Worm (Caenorhabditis elegans): ENCODE measurements around the gene F22H10.3.
A peak's percentile ranks its signal among the peaks of the same experiment; 100 is the strongest.

F22H10.3 gene

ce11 chrX:16687377-16687776 is 9.9 kb upstream of the F22H10.3 start:
- no peak for TF ChIP-seq him-1 (tag; optimal IDR thresholded peaks at IDR 0.05)
- no peak for TF ChIP-seq dao-5 (tag; optimal IDR thresholded peaks at IDR 0.05)

ce11 chrX:16681910-16682493 is 4.5 kb upstream of the F22H10.3 start:
- TF ChIP-seq dao-5 (tag; optimal IDR thresholded peaks at IDR 0.05): peak; percentile 65
- TF ChIP-seq him-1 (tag; optimal IDR thresholded peaks at IDR 0.05): peak; percentile 99
- TF ChIP-seq W03F9.2 (tag; optimal IDR thresholded peaks at IDR 0.05): peak; percentile 96

- no peak for TF ChIP-seq dao-5 (tag; optimal IDR thresholded peaks at IDR 0.05)
- TF ChIP-seq W03F9.2 (tag; optimal IDR thresholded peaks at IDR 0.05): no peak
Measured at ce11 chrX:16679117-16679590, 1.6 kb upstream of the F22H10.3 start, which contains the start of gene F22H10.2. TSS of gene F22H10.2 (plus strand) at chrX:16679540.

- TF ChIP-seq W03F9.2 (tag; optimal IDR thresholded peaks at IDR 0.05) (no peak), dao-5 (tag; optimal IDR thresholded peaks at IDR 0.05) (no peak), him-1 (tag; optimal IDR thresholded peaks at IDR 0.05) (no peak)
Measured at ce11 chrX:16678097-16678496, 590 bp upstream of the F22H10.3 start.

ce11 chrX:16675712-16676111 is 1.8 kb downstream of the F22H10.3 start:
- TF ChIP-seq dao-5 (tag; optimal IDR thresholded peaks at IDR 0.05) (no peak), W03F9.2 (tag; optimal IDR thresholded peaks at IDR 0.05) (no peak), him-1 (tag; optimal IDR thresholded peaks at IDR 0.05) (no peak)

- TF ChIP-seq him-1 (tag; optimal IDR thresholded peaks at IDR 0.05) (no peak), W03F9.2 (tag; optimal IDR thresholded peaks at IDR 0.05) (no peak), dao-5 (tag; optimal IDR thresholded peaks at IDR 0.05) (no peak)
Measured at ce11 chrX:16674632-16675031, 2.9 kb downstream of the F22H10.3 start, which contains the start of gene tag-343. TSS of gene tag-343 (minus strand) at chrX:16674732.

ce11 chrX:16672661-16673060 is 4.8 kb downstream of the F22H10.3 start:
- TF ChIP-seq him-1 (tag; optimal IDR thresholded peaks at IDR 0.05): no peak
- TF ChIP-seq W03F9.2 (tag; optimal IDR thresholded peaks at IDR 0.05): no peak
- no peak for TF ChIP-seq dao-5 (tag; optimal IDR thresholded peaks at IDR 0.05)

- TF ChIP-seq W03F9.2 (tag; optimal IDR thresholded peaks at IDR 0.05): no peak
- TF ChIP-seq him-1 (tag; optimal IDR thresholded peaks at IDR 0.05): no peak
- TF ChIP-seq dao-5 (tag; optimal IDR thresholded peaks at IDR 0.05): no peak
Measured at ce11 chrX:16671234-16671633, 6.3 kb downstream of the F22H10.3 start.

ce11 chrX:16669106-16669505 is 8.4 kb downstream of the F22H10.3 start:
- TF ChIP-seq W03F9.2 (tag; optimal IDR thresholded peaks at IDR 0.05): no peak
- no peak for TF ChIP-seq dao-5 (tag; optimal IDR thresholded peaks at IDR 0.05)
- no peak for TF ChIP-seq him-1 (tag; optimal IDR thresholded peaks at IDR 0.05)

- no peak for TF ChIP-seq him-1 (tag; optimal IDR thresholded peaks at IDR 0.05)
- no peak for TF ChIP-seq W03F9.2 (tag; optimal IDR thresholded peaks at IDR 0.05)
- no peak for TF ChIP-seq dao-5 (tag; optimal IDR thresholded peaks at IDR 0.05)
Measured at ce11 chrX:16667515-16667914, 10.0 kb downstream of the F22H10.3 start.

- no peak for TF ChIP-seq him-1 (tag; optimal IDR thresholded peaks at IDR 0.05)
- no peak for TF ChIP-seq W03F9.2 (tag; optimal IDR thresholded peaks at IDR 0.05)
- no peak for TF ChIP-seq dao-5 (tag; optimal IDR thresholded peaks at IDR 0.05)
Measured at ce11 chrX:16662723-16663122, 14.8 kb downstream of the F22H10.3 start, which contains the start of gene F43B10.1. TSS of gene F43B10.1 (minus strand) at chrX:16662823.

- TF ChIP-seq him-1 (tag; optimal IDR thresholded peaks at IDR 0.05) (no peak), dao-5 (tag; optimal IDR thresholded peaks at IDR 0.05) (no peak), W03F9.2 (tag; optimal IDR thresholded peaks at IDR 0.05) (no peak)
Measured at ce11 chrX:16660268-16660667, 17.2 kb downstream of the F22H10.3 start.

- TF ChIP-seq W03F9.2 (tag; optimal IDR thresholded peaks at IDR 0.05): no peak
- no peak for TF ChIP-seq him-1 (tag; optimal IDR thresholded peaks at IDR 0.05)
- TF ChIP-seq dao-5 (tag; optimal IDR thresholded peaks at IDR 0.05): no peak
Measured at ce11 chrX:16658309-16658708, 19.2 kb downstream of the F22H10.3 start.

- TF ChIP-seq dao-5 (tag; optimal IDR thresholded peaks at IDR 0.05): no peak
- TF ChIP-seq W03F9.2 (tag; optimal IDR thresholded peaks at IDR 0.05): no peak
- TF ChIP-seq him-1 (tag; optimal IDR thresholded peaks at IDR 0.05): no peak
Measured at ce11 chrX:16655283-16655682, 22.2 kb downstream of the F22H10.3 start.

ce11 chrX:16650600-16650999 is 26.9 kb downstream of the F22H10.3 start:
- TF ChIP-seq dao-5 (tag; optimal IDR thresholded peaks at IDR 0.05): no peak
- no peak for TF ChIP-seq W03F9.2 (tag; optimal IDR thresholded peaks at IDR 0.05)
- TF ChIP-seq him-1 (tag; optimal IDR thresholded peaks at IDR 0.05): no peak
